Worm (Caenorhabditis elegans) whole organism, L1 larva: ENCODE results near the gene F11A10.6.

Experiments
- C04F5.9 ChIP-seq: sonication (generic microtip); optimal IDR thresholded peaks from 2 replicates; lab custom pipeline; 2016; ENCODE audit warnings: missing genetic modification characterization, missing compliant biosample characterization
- C34B4.2 ChIP-seq: sonication (generic microtip); optimal IDR thresholded peaks from 2 replicates; lab custom pipeline; 2017; ENCODE audit warnings: mild to moderate bottlenecking, missing genetic modification characterization, missing compliant biosample characterization
- aly-2 ChIP-seq: fragments of 150-350 bp; optimal IDR thresholded peaks from 2 replicates; lab custom pipeline; 2014; ENCODE audit warnings: missing biosample characterization, missing genetic modification characterization
- ceh-8 ChIP-seq: fragments of 200-800 bp; sonication (Bioruptor generic); optimal IDR thresholded peaks from 2 replicates; lab custom pipeline; 2018; ENCODE audit warnings: mild to moderate bottlenecking, missing genetic modification characterization, moderate library complexity, missing compliant biosample characterization
- ceh-90 ChIP-seq: sonication (generic microtip); optimal IDR thresholded peaks from 2 replicates; lab custom pipeline; 2016; ENCODE audit warnings: missing genetic modification characterization, missing compliant biosample characterization
- dpl-1 ChIP-seq, 3 experiments: fragments of 150-350 bp in 2 of 3; sonication (generic microtip) in 1 of 3; optimal IDR thresholded peaks; 2 replicates each; lab custom pipeline; 2014 to 2017; ENCODE audit warnings: missing biosample characterization in 3 of 3, missing genetic modification characterization in 3 of 3, missing genetic modification reagents in 3 of 3
- dsc-1 ChIP-seq: sonication (generic microtip); optimal IDR thresholded peaks from 2 replicates; lab custom pipeline; 2016; ENCODE audit warnings: mild to moderate bottlenecking, missing genetic modification characterization, missing compliant biosample characterization
- efl-1 ChIP-seq, 4 experiments: fragments of 150-350 bp; optimal IDR thresholded peaks in 3 of 4; peaks in 1 of 4; 1 replicate in 1 of 4; 2 replicates in 3 of 4; lab custom pipeline; 2014; ENCODE audit warnings: missing biosample characterization in 2 of 4, missing genetic modification characterization in 2 of 4, missing genetic modification reagents in 2 of 4
- efl-3 ChIP-seq: fragments of 200-800 bp; sonication (Bioruptor generic); optimal IDR thresholded peaks from 2 replicates; lab custom pipeline; 2018; ENCODE audit warnings: mild to moderate bottlenecking, missing genetic modification characterization, missing compliant biosample characterization
- egl-27 ChIP-seq, 2 experiments: fragments of 150-350 bp in 1 of 2; sonication (generic microtip); optimal IDR thresholded peaks; 3 replicates each; lab custom pipeline; 2017 to 2018; ENCODE audit warnings: missing biosample characterization in 2 of 2, missing genetic modification characterization in 2 of 2, missing genetic modification reagents in 2 of 2
- elt-2 ChIP-seq: sonication (generic microtip); optimal IDR thresholded peaks from 2 replicates; lab custom pipeline; 2016; ENCODE audit warnings: missing genetic modification characterization, mild to moderate bottlenecking, inconsistent platforms, missing compliant biosample characterization, missing genetic modification reagents
- elt-3 ChIP-seq, 6 experiments: fragments of 150-350 bp in 1 of 6; sonication (generic microtip); optimal IDR thresholded peaks; 2 replicates each; lab custom pipeline; 2017 to 2018; ENCODE audit warnings: missing biosample characterization in 6 of 6, missing genetic modification characterization in 6 of 6, inconsistent platforms in 1 of 6
- fkh-10 ChIP-seq: sonication (generic microtip); optimal IDR thresholded peaks from 2 replicates; lab custom pipeline; 2017; ENCODE audit warnings: missing biosample characterization, missing genetic modification reagents, missing genetic modification characterization
- fkh-8 ChIP-seq: sonication (generic microtip); optimal IDR thresholded peaks from 2 replicates; lab custom pipeline; 2016; ENCODE audit warnings: mild to moderate bottlenecking, missing genetic modification characterization, missing compliant biosample characterization
- grh-1 ChIP-seq: fragments of 200-800 bp; sonication (Bioruptor generic); IDR thresholded peaks from 2 replicates; pipeline ENCODE4 v1.3.6; 2022; ENCODE audit warnings: missing genetic modification reagents, missing genetic modification characterization, missing compliant biosample characterization
- hlh-17 ChIP-seq: fragments of 200-800 bp; sonication (Bioruptor generic); optimal IDR thresholded peaks from 2 replicates; lab custom pipeline; 2018; ENCODE audit warnings: missing genetic modification characterization, mild to moderate bottlenecking, missing compliant biosample characterization, moderate library complexity, borderline replicate concordance
- hlh-4 ChIP-seq: sonication (generic microtip); optimal IDR thresholded peaks from 2 replicates; lab custom pipeline; 2016; ENCODE audit warnings: mild to moderate bottlenecking, missing genetic modification characterization, missing compliant biosample characterization
- hpl-2 ChIP-seq: fragments of 150-350 bp; optimal IDR thresholded peaks from 2 replicates; lab custom pipeline; 2014; ENCODE audit warnings: missing biosample characterization, missing genetic modification reagents, missing genetic modification characterization
- irx-1 ChIP-seq: sonication (generic microtip); optimal IDR thresholded peaks from 2 replicates; lab custom pipeline; 2016; ENCODE audit warnings: missing genetic modification characterization, missing compliant biosample characterization
- isw-1 ChIP-seq: fragments of 200-800 bp; sonication (Bioruptor generic); IDR thresholded peaks from 2 replicates; pipeline ENCODE4 v1.3.6; 2022; ENCODE audit warnings: missing genetic modification characterization, missing compliant biosample characterization
- lin-13 ChIP-seq: fragments of 150-350 bp; optimal IDR thresholded peaks from 2 replicates; lab custom pipeline; 2014; ENCODE audit warnings: missing biosample characterization, missing genetic modification reagents, missing genetic modification characterization
- lin-14 ChIP-seq: fragments of 200-800 bp; sonication (Bioruptor generic); optimal IDR thresholded peaks from 2 replicates; lab custom pipeline; 2018; ENCODE audit warnings: mild to moderate bottlenecking, missing genetic modification characterization, moderate library complexity, missing compliant biosample characterization
- lin-35 ChIP-seq, 2 experiments: fragments of 150-350 bp; optimal IDR thresholded peaks; 2 replicates each; lab custom pipeline; 2014; ENCODE audit warnings: missing biosample characterization in 2 of 2, missing genetic modification characterization in 2 of 2, missing genetic modification reagents in 2 of 2
- lin-39 ChIP-seq: fragments of 150-350 bp; optimal IDR thresholded peaks from 2 replicates; lab custom pipeline; 2014; ENCODE audit warnings: missing biosample characterization, missing genetic modification reagents, missing genetic modification characterization
- lir-3 ChIP-seq: sonication (generic microtip); optimal IDR thresholded peaks from 2 replicates; lab custom pipeline; 2016; ENCODE audit warnings: mild to moderate bottlenecking, missing genetic modification characterization, moderate library complexity, missing compliant biosample characterization; ENCODE audit not compliant: poor library complexity
- mab-9 ChIP-seq: fragments of 200-800 bp; sonication (Bioruptor generic); IDR thresholded peaks from 2 replicates; pipeline ENCODE4 v1.3.6; 2022; ENCODE audit warnings: missing genetic modification reagents, missing genetic modification characterization, missing compliant biosample characterization
- mdl-1 ChIP-seq, 2 experiments: fragments of 150-350 bp; optimal IDR thresholded peaks; 2 replicates each; lab custom pipeline; 2014 to 2017; ENCODE audit warnings: missing biosample characterization in 2 of 2, missing genetic modification characterization in 2 of 2, inconsistent platforms in 1 of 2
- mef-2 ChIP-seq: fragments of 150-350 bp; optimal IDR thresholded peaks from 2 replicates; lab custom pipeline; 2014; ENCODE audit warnings: missing biosample characterization, missing genetic modification characterization
- mep-1 ChIP-seq: fragments of 150-350 bp; optimal IDR thresholded peaks from 2 replicates; lab custom pipeline; 2014; ENCODE audit warnings: missing biosample characterization, missing genetic modification characterization
- nhr-12 ChIP-seq: sonication (generic microtip); optimal IDR thresholded peaks from 2 replicates; lab custom pipeline; 2017; ENCODE audit warnings: missing biosample characterization, missing genetic modification characterization
- nhr-20 ChIP-seq: sonication (generic microtip); optimal IDR thresholded peaks from 2 replicates; lab custom pipeline; 2016; ENCODE audit warnings: mild to moderate bottlenecking, missing genetic modification characterization, missing compliant biosample characterization
- nhr-237 ChIP-seq: fragments of 150-350 bp; optimal IDR thresholded peaks from 2 replicates; lab custom pipeline; 2014; ENCODE audit warnings: missing biosample characterization, missing genetic modification characterization
- nhr-28 ChIP-seq: fragments of 150-350 bp; optimal IDR thresholded peaks from 2 replicates; lab custom pipeline; 2014; ENCODE audit warnings: missing biosample characterization, missing genetic modification characterization
- nhr-47 ChIP-seq: sonication (generic microtip); optimal IDR thresholded peaks from 2 replicates; lab custom pipeline; 2016; ENCODE audit warnings: mild to moderate bottlenecking, missing genetic modification characterization, moderate library complexity, missing compliant biosample characterization
- nhr-76 ChIP-seq: sonication (generic microtip); optimal IDR thresholded peaks from 2 replicates; lab custom pipeline; 2017; ENCODE audit warnings: missing biosample characterization, missing genetic modification characterization
- nhr-77 ChIP-seq: fragments of 150-350 bp; optimal IDR thresholded peaks from 2 replicates; lab custom pipeline; 2014; ENCODE audit warnings: missing biosample characterization, missing genetic modification characterization
- nhr-84 ChIP-seq: sonication (generic microtip); optimal IDR thresholded peaks from 2 replicates; lab custom pipeline; 2017; ENCODE audit warnings: missing biosample characterization, missing genetic modification characterization
- nhr-85 ChIP-seq: sonication (generic microtip); peaks from one replicate; lab custom pipeline; 2016; ENCODE audit warnings: missing genetic modification characterization, inconsistent platforms, missing compliant biosample characterization
- pax-3 ChIP-seq: fragments of 200-800 bp; sonication (Bioruptor generic); optimal IDR thresholded peaks from 2 replicates; lab custom pipeline; 2018; ENCODE audit warnings: mild to moderate bottlenecking, missing genetic modification characterization, moderate library complexity, missing compliant biosample characterization
- pqm-1 ChIP-seq: sonication (generic microtip); optimal IDR thresholded peaks from 3 replicates; lab custom pipeline; 2017; ENCODE audit warnings: missing biosample characterization, missing genetic modification characterization
- rnt-1 ChIP-seq: sonication (generic microtip); optimal IDR thresholded peaks from 2 replicates; lab custom pipeline; 2016; ENCODE audit warnings: mild to moderate bottlenecking, missing genetic modification characterization, moderate library complexity, missing compliant biosample characterization
- skn-1 ChIP-seq: fragments of 150-350 bp; optimal IDR thresholded peaks from 2 replicates; lab custom pipeline; 2014; ENCODE audit warnings: missing biosample characterization, missing genetic modification characterization
- snu-23 ChIP-seq: sonication (generic microtip); optimal IDR thresholded peaks from 2 replicates; lab custom pipeline; 2016; ENCODE audit warnings: missing genetic modification characterization, missing compliant biosample characterization
- sptf-1 ChIP-seq: fragments of 150-350 bp; optimal IDR thresholded peaks from 2 replicates; lab custom pipeline; 2014; ENCODE audit warnings: missing biosample characterization, missing genetic modification characterization
- swsn-7 ChIP-seq: sonication (generic microtip); optimal IDR thresholded peaks from 2 replicates; lab custom pipeline; 2016; ENCODE audit warnings: missing genetic modification characterization, missing compliant biosample characterization
- tlp-1 ChIP-seq: fragments of 150-350 bp; optimal IDR thresholded peaks from 2 replicates; lab custom pipeline; 2014; ENCODE audit warnings: missing biosample characterization, missing genetic modification characterization
- unc-62 ChIP-seq: fragments of 150-350 bp; optimal IDR thresholded peaks from 2 replicates; lab custom pipeline; 2014; ENCODE audit warnings: missing biosample characterization, missing genetic modification reagents, missing genetic modification characterization
- unc-98 ChIP-seq: fragments of 200-800 bp; sonication (Bioruptor generic); IDR thresholded peaks from 2 replicates; pipeline ENCODE4 v1.3.6; 2022; ENCODE audit warnings: missing genetic modification characterization, missing compliant biosample characterization
- vab-15 ChIP-seq: sonication (generic microtip); optimal IDR thresholded peaks from 2 replicates; lab custom pipeline; 2017; ENCODE audit warnings: missing genotype, mild to moderate bottlenecking, missing genetic modification characterization, missing compliant biosample characterization
- xbp-1 ChIP-seq: sonication (generic microtip); optimal IDR thresholded peaks from 2 replicates; lab custom pipeline; 2016; ENCODE audit warnings: missing genetic modification characterization, missing compliant biosample characterization
- zip-4 ChIP-seq: fragments of 200-800 bp; sonication (Bioruptor generic); optimal IDR thresholded peaks from 2 replicates; lab custom pipeline; 2018; ENCODE audit warnings: mild to moderate bottlenecking, missing genetic modification characterization, moderate library complexity, missing compliant biosample characterization
- ztf-11 ChIP-seq, 2 experiments: sonication (generic microtip); optimal IDR thresholded peaks; 2 replicates each; lab custom pipeline; 2016 to 2017; ENCODE audit warnings: missing genetic modification characterization in 2 of 2, missing biosample characterization in 1 of 2, missing compliant biosample characterization in 1 of 2
- ztf-4 ChIP-seq: fragments of 150-350 bp; optimal IDR thresholded peaks from 2 replicates; lab custom pipeline; 2014; ENCODE audit warnings: missing biosample characterization, missing genetic modification characterization

F11A10.6 gene

ce11 chrIV:12121076-12121475 is 31.6 kb upstream of the F11A10.6 start, which contains the start of the genes ddb-1 and M18.6:
Gene ddb-1 (minus strand): TSS chrIV:12121165.
Gene M18.6 (plus strand): TSS chrIV:12121310.
- TF ChIP-seq efl-1 (optimal IDR thresholded peaks at IDR 0.05; lab: Kevin White, UChicago) (peak; percentile 36 to 54), efl-1 (GFP tag; optimal IDR thresholded peaks at IDR 0.05 in 1 of 2; lab: Kevin White, UChicago) (peak; percentile 56 to 92), efl-3 (GFP tag; lab: Kevin White, UChicago) (no peak), dsc-1 (tag; lab: Kevin White, UChicago) (no peak), hpl-2 (GFP tag; lab: Kevin White, UChicago) (no peak), ztf-11 (tag; optimal IDR thresholded peaks at IDR 0.05; lab: Kevin White, UChicago) (no peak), pqm-1 (no peak), xbp-1 (tag; lab: Kevin White, UChicago) (no peak), unc-98 (GFP tag; lab: Robert Waterston, UW) (no peak), zip-4 (no peak), dpl-1 (GFP tag; optimal IDR thresholded peaks at IDR 0.05; lab: Kevin White, UChicago) (peak in 2 of 3 experiments; percentile 33 to 57), lin-39 (no peak), irx-1 (no peak), nhr-12 (tag; lab: Kevin White, UChicago) (no peak), nhr-76 (tag; lab: Kevin White, UChicago) (no peak), rnt-1 (tag; lab: Kevin White, UChicago) (no peak), skn-1 (peak; percentile 16), aly-2 (no peak), mdl-1 (tag; optimal IDR thresholded peaks at IDR 0.05; lab: Kevin White, UChicago) (no peak), ceh-8 (GFP tag; lab: Kevin White, UChicago) (no peak), C04F5.9 (tag; lab: Kevin White, UChicago) (no peak), nhr-20 (no peak), snu-23 (GFP tag; lab: Kevin White, UChicago) (peak; percentile 20), lin-13 (peak; percentile 2), grh-1 (GFP tag; lab: Robert Waterston, UW) (no peak), mep-1 (peak; percentile 65), mef-2 (no peak), hlh-4 (no peak), fkh-10 (no peak), isw-1 (no peak), sptf-1 (tag; lab: Kevin White, UChicago) (no peak), nhr-47 (tag; lab: Kevin White, UChicago) (no peak), pax-3 (tag; lab: Kevin White, UChicago) (no peak), lir-3 (tag; lab: Kevin White, UChicago) (no peak), swsn-7 (tag; lab: Kevin White, UChicago) (no peak), unc-62 (GFP tag; lab: Kevin White, UChicago) (no peak), tlp-1 (tag; lab: Kevin White, UChicago) (no peak), lin-35 (GFP tag; optimal IDR thresholded peaks at IDR 0.05; lab: Kevin White, UChicago) (peak; percentile 47 to 69), nhr-237 (no peak), nhr-28 (tag; lab: Kevin White, UChicago) (no peak), egl-27 (tag; optimal IDR thresholded peaks at IDR 0.05; lab: Kevin White, UChicago) (no peak), fkh-8 (tag; lab: Kevin White, UChicago) (no peak), ceh-90 (tag; lab: Kevin White, UChicago) (no peak), lin-14 (GFP tag; lab: Kevin White, UChicago) (no peak), C34B4.2 (tag; lab: Kevin White, UChicago) (no peak), vab-15 (tag; lab: Kevin White, UChicago) (no peak), mab-9 (no peak), nhr-85 (no peak), elt-3 (tag; optimal IDR thresholded peaks at IDR 0.05; lab: Kevin White, UChicago) (no peak), nhr-84 (no peak), ztf-4 (no peak), elt-2 (no peak), hlh-17 (GFP tag; lab: Kevin White, UChicago) (no peak), nhr-77 (no peak)
